Worm (Caenorhabditis elegans): ENCODE results near the gene K02F6.5.
"Not testable (repeated sequence)": the region's sequence is repeated elsewhere in the genome, so short reads cannot be mapped to it uniquely, and the experiment has no call there.

DNA sequence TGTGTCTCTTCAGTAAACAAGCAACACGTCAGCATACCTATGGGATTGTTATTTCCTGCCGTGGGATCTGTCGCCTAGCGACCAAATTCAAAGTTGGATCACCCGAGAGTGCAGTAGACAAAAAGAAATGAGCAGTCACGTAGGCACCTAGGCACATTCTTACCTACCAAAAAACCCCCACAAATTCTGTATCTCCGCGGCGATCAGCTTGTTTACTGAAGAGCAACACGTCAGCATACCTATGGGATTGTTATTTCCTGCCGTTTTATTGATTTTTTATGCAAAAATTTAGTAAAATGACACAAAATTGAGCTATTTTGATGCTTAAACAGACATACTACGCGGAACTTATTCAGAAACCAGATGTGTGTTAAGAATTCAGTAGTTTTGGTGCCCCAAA lies at the start of gene K02F6.5:
- TF ChIP-seq mdl-1 (tag; optimal IDR thresholded peaks at IDR 0.05); elt-2 (tag; optimal IDR thresholded peaks at IDR 0.05); daf-12 (tag; optimal IDR thresholded peaks at IDR 0.05); ama-1 (optimal IDR thresholded peaks at IDR 0.05); nhr-77 (tag; optimal IDR thresholded peaks at IDR 0.05); egl-27 (tag; optimal IDR thresholded peaks at IDR 0.05); fos-1 (tag; optimal IDR thresholded peaks at IDR 0.05): not testable (repeated sequence)
